ENCODE assay signal across 1 fruit fly cellular context in the genomic region with DNA sequence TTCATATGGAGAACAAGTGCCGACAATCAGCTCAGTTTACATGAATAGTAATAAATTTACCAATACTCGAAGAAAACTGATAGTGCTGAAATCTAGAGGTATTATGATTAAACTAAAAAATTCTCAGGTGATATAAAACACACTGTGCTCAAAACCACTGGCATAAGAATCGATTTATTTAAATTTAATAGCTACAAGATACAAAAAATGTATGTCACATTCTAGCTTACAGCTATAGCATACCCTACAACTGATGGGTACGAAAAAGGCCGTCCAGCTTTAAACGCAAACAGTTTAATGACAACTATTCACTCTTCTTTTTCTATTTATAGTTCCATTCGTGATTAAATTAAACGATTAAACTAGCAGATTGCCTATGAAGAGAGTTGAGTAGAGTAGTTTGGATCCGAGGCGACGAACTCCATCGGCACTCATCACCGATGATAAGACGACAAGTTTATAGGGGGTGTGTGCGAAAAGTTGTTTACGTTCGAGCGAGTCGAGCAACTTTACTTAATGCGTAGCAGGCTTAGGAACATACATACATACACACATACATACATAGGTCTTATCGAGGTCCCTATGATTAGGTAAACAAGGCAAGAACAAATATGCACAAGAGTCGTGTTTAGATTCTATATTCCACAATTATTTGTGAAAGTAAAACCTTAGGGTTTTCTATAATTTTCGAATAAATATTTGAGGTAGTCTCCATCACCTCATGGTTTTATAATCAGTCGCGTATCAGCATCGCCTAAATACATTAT.
TF ChIP-seq lines count a peak whose summit lies in the region.

No protein-coding gene starts in this region.

TF ChIP-seq in whole organism, embryonic, 481 proteins besides CTCF, POLR2A, EP300 and RAD21 (continued from another document and continues in another):
- TF ChIP-seq chm (GFP tag; IDR thresholded peaks at IDR 0.05; lab: Robert Waterston, UW) (peak; percentile 95), Nf-YC (tag; optimal IDR thresholded peaks at IDR 0.05; lab: Kevin White, UChicago) (peak; percentile 44), az2 (GFP tag; optimal IDR thresholded peaks at IDR 0.05; lab: Kevin White, UChicago) (peak; percentile 38), sug (tag; optimal IDR thresholded peaks at IDR 0.05; lab: Kevin White, UChicago) (peak; percentile 87), insv (GFP tag; optimal IDR thresholded peaks at IDR 0.05; lab: Kevin White, UChicago) (peak in 1 of 2 experiments; percentile 46), Atf6 (GFP tag; IDR thresholded peaks at IDR 0.05; lab: Robert Waterston, UW) (peak; percentile 74), Sry-β (GFP tag; optimal IDR thresholded peaks at IDR 0.05; lab: Kevin White, UChicago) (peak; percentile 35), CG4707 (GFP tag; optimal IDR thresholded peaks at IDR 0.05; lab: Kevin White, UChicago) (peak; percentile 54), NC2α (GFP tag; optimal IDR thresholded peaks at IDR 0.05; lab: Kevin White, UChicago) (peak; percentile 74), Asciz (GFP tag; optimal IDR thresholded peaks at IDR 0.05; lab: Kevin White, UChicago) (peak; percentile 72), grau (tag; optimal IDR thresholded peaks at IDR 0.05; lab: Kevin White, UChicago) (peak; percentile 74), Dll (GFP tag; IDR thresholded peaks at IDR 0.05; lab: Robert Waterston, UW; ENCODE audit: partially characterized antibody) (no peak), CG6175 (GFP tag; IDR thresholded peaks at IDR 0.05; lab: Robert Waterston, UW) (peak; percentile 42; the same call in 2 of the 3 replicates), Atf-2 (GFP tag; optimal IDR thresholded peaks at IDR 0.05; lab: Kevin White, UChicago) (peak; percentile 60), Hmr (GFP tag; optimal IDR thresholded peaks at IDR 0.05; lab: Kevin White, UChicago) (peak; percentile 62), Ravus (GFP tag; IDR thresholded peaks at IDR 0.05; lab: Robert Waterston, UW) (peak; percentile 16), CG3847 (GFP tag; IDR thresholded peaks at IDR 0.05; lab: Robert Waterston, UW) (peak; percentile 57), Lpt (GFP tag; optimal IDR thresholded peaks at IDR 0.05; lab: Kevin White, UChicago) (no peak), CG8388 (GFP tag; optimal IDR thresholded peaks at IDR 0.05; lab: Kevin White, UChicago) (no peak), Ets65A (GFP tag; lab: Kevin White, UChicago) (peak; percentile 46), CG10959 (GFP tag; IDR thresholded peaks at IDR 0.05; lab: Robert Waterston, UW) (peak; percentile 81), NFAT (GFP tag; IDR thresholded peaks at IDR 0.05; lab: Robert Waterston, UW) (peak; percentile 80), nom (GFP tag; optimal IDR thresholded peaks at IDR 0.05; lab: Kevin White, UChicago) (no peak), Med (GFP tag; lab: Kevin White, UChicago) (peak; percentile 93), CG3838 (GFP tag; optimal IDR thresholded peaks at IDR 0.05; lab: Kevin White, UChicago) (peak; percentile 83), unc-4 (GFP tag; IDR thresholded peaks at IDR 0.05; lab: Robert Waterston, UW; ENCODE audit: partially characterized antibody) (no peak), CG17612 (GFP tag; IDR thresholded peaks at IDR 0.05; lab: Robert Waterston, UW) (peak; percentile 16), slbo (GFP tag; IDR thresholded peaks at IDR 0.05; lab: Robert Waterston, UW) (peak; percentile 89), CG13424 (tag; optimal IDR thresholded peaks at IDR 0.05; lab: Kevin White, UChicago) (peak; percentile 47), lov (optimal IDR thresholded peaks at IDR 0.05; lab: Kevin White, UChicago) (no peak), lov (GFP tag; IDR thresholded peaks at IDR 0.05; lab: Robert Waterston, UW) (peak; percentile 87), Dek (tag; optimal IDR thresholded peaks at IDR 0.05; lab: Kevin White, UChicago) (peak; percentile 49), Elba2 (GFP tag; optimal IDR thresholded peaks at IDR 0.05; lab: Kevin White, UChicago) (no peak), sim (GFP tag; IDR thresholded peaks at IDR 0.05; lab: Robert Waterston, UW) (peak; percentile 78), CG11456 (GFP tag; IDR thresholded peaks at IDR 0.05; lab: Robert Waterston, UW) (peak; percentile 71; the same call in 2 of the 3 replicates), Hey (tag; optimal IDR thresholded peaks at IDR 0.05; lab: Kevin White, UChicago) (peak; percentile 33), CG1603 (tag; optimal IDR thresholded peaks at IDR 0.05; lab: Kevin White, UChicago) (peak; percentile 66), mam (GFP tag; optimal IDR thresholded peaks at IDR 0.05; lab: Kevin White, UChicago) (peak; percentile 82), HLHmδ (GFP tag; optimal IDR thresholded peaks at IDR 0.05; lab: Kevin White, UChicago) (peak; percentile 42), ham (GFP tag; IDR thresholded peaks at IDR 0.05; lab: Robert Waterston, UW) (no peak), CG12104 (GFP tag; optimal IDR thresholded peaks at IDR 0.05; lab: Kevin White, UChicago) (peak; percentile 64), Adf1 (GFP tag; IDR thresholded peaks at IDR 0.05; lab: Robert Waterston, UW) (peak; percentile 55), rib (GFP tag; IDR thresholded peaks at IDR 0.05; lab: Robert Waterston, UW) (peak; percentile 83), dmrt11E (tag; optimal IDR thresholded peaks at IDR 0.05; lab: Kevin White, UChicago) (peak; percentile 85), Dip2 (GFP tag; IDR thresholded peaks at IDR 0.05; lab: Robert Waterston, UW) (no peak), psq (GFP tag; optimal IDR thresholded peaks at IDR 0.05; lab: Kevin White, UChicago) (peak; percentile 67), run (tag; optimal IDR thresholded peaks at IDR 0.05; lab: Kevin White, UChicago) (no peak), CG1602 (GFP tag; optimal IDR thresholded peaks at IDR 0.05; lab: Kevin White, UChicago) (peak; percentile 49), CG4360 (GFP tag; IDR thresholded peaks at IDR 0.05; lab: Robert Waterston, UW) (peak; percentile 71), CG2678 (tag; optimal IDR thresholded peaks at IDR 0.05; lab: Kevin White, UChicago) (peak; percentile 71), en (GFP tag; optimal IDR thresholded peaks at IDR 0.05; lab: Kevin White, UChicago) (peak; percentile 24), CG32532 (GFP tag; IDR thresholded peaks at IDR 0.05; lab: Robert Waterston, UW) (peak; percentile 90), B-H2 (GFP tag; optimal IDR thresholded peaks at IDR 0.05; lab: Kevin White, UChicago) (peak; percentile 49), sens-2 (GFP tag; IDR thresholded peaks at IDR 0.05; lab: Robert Waterston, UW) (peak; percentile 39), maf-S (GFP tag; optimal IDR thresholded peaks at IDR 0.05; lab: Kevin White, UChicago) (peak; percentile 58), CrebB (tag; optimal IDR thresholded peaks at IDR 0.05; lab: Kevin White, UChicago) (peak; percentile 67), grn (GFP tag; optimal IDR thresholded peaks at IDR 0.05; lab: Kevin White, UChicago) (peak; percentile 71), pzg (GFP tag; optimal IDR thresholded peaks at IDR 0.05; lab: Kevin White, UChicago) (no peak), gro (GFP tag; optimal IDR thresholded peaks at IDR 0.05; lab: Kevin White, UChicago) (peak; percentile 74), sc (optimal IDR thresholded peaks at IDR 0.05; lab: Kevin White, UChicago) (no peak), sc (GFP tag; optimal IDR thresholded peaks at IDR 0.05; lab: Kevin White, UChicago) (peak; percentile 86), pb (GFP tag; optimal IDR thresholded peaks at IDR 0.05; lab: Kevin White, UChicago) (no peak), CG6254 (GFP tag; optimal IDR thresholded peaks at IDR 0.05; lab: Kevin White, UChicago) (peak; percentile 17), CG8924 (tag; optimal IDR thresholded peaks at IDR 0.05; lab: Kevin White, UChicago) (peak; percentile 57), CG5245 (GFP tag; optimal IDR thresholded peaks at IDR 0.05; lab: Kevin White, UChicago) (peak; percentile 15), usp (GFP tag; optimal IDR thresholded peaks at IDR 0.05; lab: Kevin White, UChicago) (no peak), Hr78 (GFP tag; optimal IDR thresholded peaks at IDR 0.05; lab: Kevin White, UChicago) (no peak), pros (GFP tag; optimal IDR thresholded peaks at IDR 0.05; lab: Kevin White, UChicago) (no peak), CG30403 (GFP tag; optimal IDR thresholded peaks at IDR 0.05; lab: Kevin White, UChicago) (peak; percentile 68), CG17802 (tag; optimal IDR thresholded peaks at IDR 0.05; lab: Kevin White, UChicago) (peak; percentile 6), exex (tag; optimal IDR thresholded peaks at IDR 0.05; lab: Kevin White, UChicago) (peak; percentile 67), hbn (GFP tag; IDR thresholded peaks at IDR 0.05; lab: Robert Waterston, UW; ENCODE audit: partially characterized antibody) (no peak), CG8478 (optimal IDR thresholded peaks at IDR 0.05; lab: Kevin White, UChicago) (no peak), CG18619 (GFP tag; optimal IDR thresholded peaks at IDR 0.05; lab: Kevin White, UChicago) (peak; percentile 63), CG5953 (GFP tag; IDR thresholded peaks at IDR 0.05; lab: Robert Waterston, UW) (peak; percentile 73), BtbVII (GFP tag; optimal IDR thresholded peaks at IDR 0.05; lab: Kevin White, UChicago) (peak; percentile 71), cg (GFP tag; optimal IDR thresholded peaks at IDR 0.05; lab: Kevin White, UChicago) (peak; percentile 1), Lhr (GFP tag; optimal IDR thresholded peaks at IDR 0.05; lab: Kevin White, UChicago) (peak; percentile 76), h (optimal IDR thresholded peaks at IDR 0.05; lab: Kevin White, UChicago) (no peak), ATbp (GFP tag; optimal IDR thresholded peaks at IDR 0.05; lab: Kevin White, UChicago) (peak; percentile 88), mirr (GFP tag; optimal IDR thresholded peaks at IDR 0.05; lab: Kevin White, UChicago) (peak; percentile 16), nerfin-1 (tag; optimal IDR thresholded peaks at IDR 0.05; lab: Kevin White, UChicago) (peak; percentile 67), CG7987 (GFP tag; optimal IDR thresholded peaks at IDR 0.05; lab: Kevin White, UChicago) (peak; percentile 34), Ada2b (GFP tag; IDR thresholded peaks at IDR 0.05; lab: Robert Waterston, UW) (peak; percentile 65), zf30C (GFP tag; optimal IDR thresholded peaks at IDR 0.05; lab: Kevin White, UChicago) (no peak), Hand (GFP tag; optimal IDR thresholded peaks at IDR 0.05; lab: Kevin White, UChicago) (peak; percentile 71), CG12659 (GFP tag; optimal IDR thresholded peaks at IDR 0.05; lab: Kevin White, UChicago) (peak; percentile 69), Fer3 (tag; optimal IDR thresholded peaks at IDR 0.05; lab: Kevin White, UChicago) (peak; percentile 73), jumu (GFP tag; optimal IDR thresholded peaks at IDR 0.05; lab: Kevin White, UChicago) (peak; percentile 36), CG7928 (GFP tag; optimal IDR thresholded peaks at IDR 0.05; lab: Kevin White, UChicago) (no peak), Ptx1 (GFP tag; IDR thresholded peaks at IDR 0.05; lab: Robert Waterston, UW) (peak; percentile 81), Trl (optimal IDR thresholded peaks at IDR 0.05; lab: Kevin White, UChicago) (no peak), Trl (GFP tag; optimal IDR thresholded peaks at IDR 0.05; lab: Kevin White, UChicago) (peak; percentile 80), CkIIα-i1 (GFP tag; IDR thresholded peaks at IDR 0.05; lab: Robert Waterston, UW) (no peak), Tbp (GFP tag; optimal IDR thresholded peaks at IDR 0.05; lab: Kevin White, UChicago) (no peak), zfh2 (GFP tag; optimal IDR thresholded peaks at IDR 0.05; lab: Kevin White, UChicago) (peak; percentile 67), CG17912 (GFP tag; optimal IDR thresholded peaks at IDR 0.05; lab: Kevin White, UChicago) (no peak), Taf1 (GFP tag; IDR thresholded peaks at IDR 0.05; lab: Robert Waterston, UW) (peak; percentile 86), Nf-YB (GFP tag; optimal IDR thresholded peaks at IDR 0.05; lab: Kevin White, UChicago) (peak; percentile 45), MTF-1 (GFP tag; optimal IDR thresholded peaks at IDR 0.05; lab: Kevin White, UChicago; ENCODE audit: borderline replicate concordance) (peak; percentile 81), oc (tag; optimal IDR thresholded peaks at IDR 0.05; lab: Kevin White, UChicago) (peak; percentile 85), CG15269 (tag; optimal IDR thresholded peaks at IDR 0.05; lab: Kevin White, UChicago) (peak; percentile 74), Side (GFP tag; optimal IDR thresholded peaks at IDR 0.05; lab: Kevin White, UChicago) (peak; percentile 50), CG7963 (GFP tag; IDR thresholded peaks at IDR 0.05; lab: Robert Waterston, UW; ENCODE audit: partially characterized antibody) (no peak), nerfin-2 (GFP tag; IDR thresholded peaks at IDR 0.05; lab: Robert Waterston, UW; ENCODE audit: partially characterized antibody) (no peak), Hr3 (GFP tag; optimal IDR thresholded peaks at IDR 0.05; lab: Kevin White, UChicago) (peak; percentile 51), danr (GFP tag; IDR thresholded peaks at IDR 0.05; lab: Robert Waterston, UW) (peak; percentile 61; the same call in 1 of the 2 replicates), eyg (GFP tag; optimal IDR thresholded peaks at IDR 0.05; lab: Kevin White, UChicago) (peak; percentile 74), Bdp1 (GFP tag; optimal IDR thresholded peaks at IDR 0.05; lab: Kevin White, UChicago) (peak; percentile 68), CG16863 (GFP tag; optimal IDR thresholded peaks at IDR 0.05; lab: Kevin White, UChicago) (peak; percentile 69), CG14441 (GFP tag; IDR thresholded peaks at IDR 0.05; lab: Robert Waterston, UW) (peak; percentile 80), CG17829 (tag; optimal IDR thresholded peaks at IDR 0.05; lab: Kevin White, UChicago) (no peak), btn (GFP tag; optimal IDR thresholded peaks at IDR 0.05; lab: Kevin White, UChicago) (peak; percentile 46), caup (GFP tag; optimal IDR thresholded peaks at IDR 0.05; lab: Kevin White, UChicago; ENCODE audit: severe bottlenecking) (peak; percentile 37), fu2 (GFP tag; optimal IDR thresholded peaks at IDR 0.05; lab: Kevin White, UChicago) (peak; percentile 54), ase (GFP tag; IDR thresholded peaks at IDR 0.05; lab: Robert Waterston, UW) (no peak; the same call in 2 of the 3 replicates), stwl (tag; optimal IDR thresholded peaks at IDR 0.05; lab: Kevin White, UChicago) (peak; percentile 20), hb (GFP tag; IDR thresholded peaks at IDR 0.05; lab: Robert Waterston, UW; ENCODE audit: partially characterized antibody) (no peak), bab2 (GFP tag; optimal IDR thresholded peaks at IDR 0.05; lab: Kevin White, UChicago) (peak; percentile 91), CG10979 (tag; optimal IDR thresholded peaks at IDR 0.05; lab: Kevin White, UChicago) (peak; percentile 52), CG16779 (GFP tag; IDR thresholded peaks at IDR 0.05; lab: Robert Waterston, UW) (peak; percentile 83), CG8944 (GFP tag; optimal IDR thresholded peaks at IDR 0.05; lab: Kevin White, UChicago) (peak; percentile 73), CG12744 (GFP tag; optimal IDR thresholded peaks at IDR 0.05; lab: Kevin White, UChicago) (peak; percentile 57)
